Fruit fly (Drosophila melanogaster): ENCODE measurements around the gene CG5116.

CG5116 gene

DNA sequence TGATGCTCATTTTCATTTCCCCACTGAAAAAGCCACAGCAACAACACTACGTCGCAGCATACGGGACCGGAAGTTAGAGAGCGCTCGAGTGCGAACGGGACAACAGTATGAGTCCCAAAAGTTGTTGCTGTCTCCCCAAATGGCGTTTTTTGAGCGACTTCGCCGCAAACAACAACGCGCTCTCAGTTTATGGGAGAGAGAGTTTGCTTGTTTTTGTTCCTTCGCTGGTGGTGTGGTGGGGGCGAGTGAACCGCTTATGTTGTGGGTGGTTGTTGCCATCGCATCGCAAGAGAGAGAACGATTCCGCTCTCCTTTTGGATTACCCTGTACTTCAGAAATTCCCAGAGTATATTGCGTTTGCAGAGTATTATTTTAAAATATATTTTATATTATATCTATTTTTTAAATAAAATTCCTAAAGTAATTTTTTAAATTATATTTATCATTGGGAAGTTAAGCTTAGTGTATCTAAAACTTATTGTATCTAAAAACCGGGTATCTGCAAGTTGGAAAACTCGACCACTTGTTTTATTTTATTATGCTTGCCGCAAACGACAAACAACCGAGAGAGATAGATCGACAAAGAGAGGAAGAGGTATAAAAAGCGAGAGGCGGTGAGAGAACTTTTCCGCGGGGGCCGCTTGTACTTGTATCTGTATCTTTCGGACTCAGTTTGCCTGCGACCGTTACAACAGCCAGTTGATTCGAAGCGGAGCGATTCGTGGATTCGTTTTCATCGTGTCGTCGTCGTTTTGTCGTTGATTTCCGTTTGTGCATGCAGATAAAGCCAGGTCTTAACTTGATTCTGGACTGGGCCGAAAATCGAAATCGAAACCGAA lies 32.8 kb downstream of the CG5116 start, which contains the start of gene msi (continued):
- TF ChIP-seq az2 (GFP tag; optimal IDR thresholded peaks at IDR 0.05) (peak; percentile 98), CG10209 (GFP tag; optimal IDR thresholded peaks at IDR 0.05) (peak; percentile 99), CG17385 (GFP tag; optimal IDR thresholded peaks at IDR 0.05) (peak; percentile 98), HLHmδ (GFP tag; optimal IDR thresholded peaks at IDR 0.05) (peak; percentile 93), CG3726 (GFP tag; IDR thresholded peaks at IDR 0.05) (peak; percentile 98), CG6272 (GFP tag; IDR thresholded peaks at IDR 0.05) (peak; percentile 99), NFAT (GFP tag; IDR thresholded peaks at IDR 0.05) (peak; percentile 96; the same call in 1 of the 2 replicates), Nf-YA (GFP tag; IDR thresholded peaks at IDR 0.05) (peak; percentile 98), D19A (tag; optimal IDR thresholded peaks at IDR 0.05) (peak; percentile 98), Sin3A (optimal IDR thresholded peaks at IDR 0.05) (no peak), Gug (GFP tag; IDR thresholded peaks at IDR 0.05) (peak; percentile 96), onecut (GFP tag; IDR thresholded peaks at IDR 0.05) (peak; percentile 93), lab (GFP tag; optimal IDR thresholded peaks at IDR 0.05) (peak; percentile 99), CG13287 (GFP tag; IDR thresholded peaks at IDR 0.05; ENCODE audit: partially characterized antibody) (peak; percentile 65), eyg (GFP tag; optimal IDR thresholded peaks at IDR 0.05) (peak; percentile 42), nerfin-1 (tag; optimal IDR thresholded peaks at IDR 0.05) (peak; percentile 98), Chrac-16 (GFP tag; optimal IDR thresholded peaks at IDR 0.05) (peak; percentile 96), run (tag; optimal IDR thresholded peaks at IDR 0.05) (peak; percentile 99), Ets97D (GFP tag; optimal IDR thresholded peaks at IDR 0.05) (peak; percentile 98), psq (GFP tag; optimal IDR thresholded peaks at IDR 0.05) (peak; percentile 94), CG10959 (GFP tag; IDR thresholded peaks at IDR 0.05) (peak; percentile 95), jing (GFP tag; optimal IDR thresholded peaks at IDR 0.05) (peak; percentile 84), Usf (GFP tag; optimal IDR thresholded peaks at IDR 0.05) (peak; percentile 97), C15 (GFP tag; IDR thresholded peaks at IDR 0.05) (peak; percentile 97), ac (GFP tag; optimal IDR thresholded peaks at IDR 0.05) (peak; percentile 56), tx (GFP tag; optimal IDR thresholded peaks at IDR 0.05) (peak; percentile 78), lola (GFP tag; optimal IDR thresholded peaks at IDR 0.05) (peak in 1 of 3 experiments; percentile 99), MESR4 (GFP tag; optimal IDR thresholded peaks at IDR 0.05) (peak; percentile 26), ap (GFP tag; IDR thresholded peaks at IDR 0.05) (peak; percentile 98), Spps (tag; optimal IDR thresholded peaks at IDR 0.05) (peak; percentile 99), Atf-2 (GFP tag; optimal IDR thresholded peaks at IDR 0.05) (peak; percentile 68), Fer2 (tag; optimal IDR thresholded peaks at IDR 0.05) (peak; percentile 97), ERR (GFP tag; optimal IDR thresholded peaks at IDR 0.05) (peak; percentile 35), nerfin-2 (GFP tag; IDR thresholded peaks at IDR 0.05; ENCODE audit: partially characterized antibody) (no peak), GATAe (GFP tag; conservative IDR thresholded peaks at IDR 0.05) (peak; percentile 96), Ada2b (GFP tag; IDR thresholded peaks at IDR 0.05) (peak; percentile 99), Hr39 (optimal IDR thresholded peaks at IDR 0.05) (no peak), cad (GFP tag; optimal IDR thresholded peaks at IDR 0.05) (no peak), CG12942 (GFP tag; optimal IDR thresholded peaks at IDR 0.05) (peak; percentile 97), CG43689 (GFP tag; IDR thresholded peaks at IDR 0.05) (peak; percentile 98), CG2116 (GFP tag; optimal IDR thresholded peaks at IDR 0.05) (peak; percentile 80), Dref (GFP tag; IDR thresholded peaks at IDR 0.05) (no peak), CG10979 (tag; optimal IDR thresholded peaks at IDR 0.05) (peak; percentile 100), Hsf (GFP tag; optimal IDR thresholded peaks at IDR 0.05) (peak; percentile 84), Dad (GFP tag; optimal IDR thresholded peaks at IDR 0.05) (peak; percentile 66), lilli (GFP tag; optimal IDR thresholded peaks at IDR 0.05) (peak; percentile 92), Hr51 (GFP tag; optimal IDR thresholded peaks at IDR 0.05) (peak; percentile 86 to 100), CG7786 (GFP tag; optimal IDR thresholded peaks at IDR 0.05) (peak; percentile 75), CG3065 (GFP tag; optimal IDR thresholded peaks at IDR 0.05) (peak; percentile 95), Ravus (GFP tag; IDR thresholded peaks at IDR 0.05) (peak; percentile 97)

Data from whole organism, embryonic.